Worm (Caenorhabditis elegans): ENCODE data around the gene ZK856.5.
A peak's percentile ranks its signal among the peaks of the same experiment; 100 is the strongest.

Gene ZK856.5

ce11 chrV:10212027-10212426, 22.1 kb upstream of the ZK856.5 start, which contains the start of gene zhit-3:
Gene zhit-3, minus strand, starts transcription at chrV:10212127.
- TF ChIP-seq ceh-14 (tag; optimal IDR thresholded peaks at IDR 0.05) (no peak), madf-2 (tag; optimal IDR thresholded peaks at IDR 0.05) (no peak), ceh-31 (tag; optimal IDR thresholded peaks at IDR 0.05) (no peak), pax-1 (tag; optimal IDR thresholded peaks at IDR 0.05) (no peak), odd-2 (tag; optimal IDR thresholded peaks at IDR 0.05) (no peak), dve-1 (tag; optimal IDR thresholded peaks at IDR 0.05) (no peak)

- TF ChIP-seq nhr-232 (tag; optimal IDR thresholded peaks at IDR 0.05) (no peak), ttx-3 (tag; optimal IDR thresholded peaks at IDR 0.05) (no peak), hlh-8 (tag; optimal IDR thresholded peaks at IDR 0.05) (no peak), hlh-30 (tag; optimal IDR thresholded peaks at IDR 0.05; ENCODE audit: insufficient read depth) (no peak), ceh-24 (tag; optimal IDR thresholded peaks at IDR 0.05) (no peak), ceh-22 (tag; optimal IDR thresholded peaks at IDR 0.05) (no peak), dve-1 (tag; optimal IDR thresholded peaks at IDR 0.05) (no peak), che-1 (tag; optimal IDR thresholded peaks at IDR 0.05) (no peak), ceh-45 (GFP tag; IDR thresholded peaks at IDR 0.05) (no peak), dmd-4 (tag; optimal IDR thresholded peaks at IDR 0.05; ENCODE audit: borderline replicate concordance) (no peak), elt-4 (tag; optimal IDR thresholded peaks at IDR 0.05) (no peak), pha-4 (tag; optimal IDR thresholded peaks at IDR 0.05) (no peak)
Observed at ce11 chrV:10210244-10210643, 20.3 kb upstream of the ZK856.5 start, which contains the start of gene tftc-3. Gene tftc-3, minus strand, starts transcription at chrV:10210344.

ce11 chrV:10206502-10206901, 16.6 kb upstream of the ZK856.5 start, which contains the start of gene rpc-25:
Gene rpc-25, minus strand, starts transcription at chrV:10206602.
- TF ChIP-seq pag-3 (tag; optimal IDR thresholded peaks at IDR 0.05; ENCODE audit: borderline replicate concordance): no peak
- no peak for TF ChIP-seq pax-1 (tag; optimal IDR thresholded peaks at IDR 0.05)
- no peak for TF ChIP-seq ztf-16 (tag; optimal IDR thresholded peaks at IDR 0.05)
- no peak for TF ChIP-seq ref-2 (tag; optimal IDR thresholded peaks at IDR 0.05)
- no peak for TF ChIP-seq odd-2 (tag; optimal IDR thresholded peaks at IDR 0.05)
- TF ChIP-seq ceh-30 (tag; optimal IDR thresholded peaks at IDR 0.05): no peak
- TF ChIP-seq hlh-15 (tag; optimal IDR thresholded peaks at IDR 0.05): no peak
- no peak for TF ChIP-seq unc-3 (GFP tag; conservative IDR thresholded peaks at IDR 0.05)
- no peak for TF ChIP-seq unc-3 (tag; optimal IDR thresholded peaks at IDR 0.05)

DNA sequence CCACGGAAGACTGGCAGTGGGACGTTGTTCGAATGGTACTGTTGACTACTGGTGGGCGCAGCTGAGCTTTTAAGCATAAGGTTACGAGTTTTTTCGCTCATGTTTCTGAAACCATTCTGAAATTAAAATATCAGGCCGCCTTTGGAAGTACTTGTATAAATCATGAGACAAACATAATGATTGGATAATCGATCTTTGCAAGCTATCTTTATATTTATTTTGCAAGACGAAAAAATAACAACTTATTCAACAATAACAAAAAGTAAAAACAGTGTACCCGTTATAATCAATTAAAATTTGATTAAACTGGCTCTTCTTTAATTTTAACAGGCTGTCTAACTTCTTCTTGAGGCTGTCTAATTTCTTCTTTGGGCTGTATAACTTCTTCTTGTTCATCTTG, 15.6 kb upstream of the ZK856.5 start, which contains the start of gene ZK856.16:
Gene ZK856.16, minus strand, starts transcription at position 101 of the 400 bp plus-strand sequence.
- TF ChIP-seq F13H6.1 (tag; optimal IDR thresholded peaks at IDR 0.05) (no peak), ceh-48 (tag; optimal IDR thresholded peaks at IDR 0.05) (no peak)

ce11 chrV:10204863-10205338, 15.0 kb upstream of the ZK856.5 start, which contains the start of the genes ZK856.19 and ZK856.11:
Gene ZK856.19, minus strand, starts transcription at chrV:10204913.
Gene ZK856.11, minus strand, starts transcription at chrV:10204938.
- TF ChIP-seq fkh-6 (tag; optimal IDR thresholded peaks at IDR 0.05): no peak
- TF ChIP-seq ceh-45 (GFP tag; IDR thresholded peaks at IDR 0.05): no peak
- peak; percentile 21 for TF ChIP-seq nfya-1 (tag; optimal IDR thresholded peaks at IDR 0.05)
- TF ChIP-seq unc-42 (tag; optimal IDR thresholded peaks at IDR 0.05): peak; percentile 20

DNA sequence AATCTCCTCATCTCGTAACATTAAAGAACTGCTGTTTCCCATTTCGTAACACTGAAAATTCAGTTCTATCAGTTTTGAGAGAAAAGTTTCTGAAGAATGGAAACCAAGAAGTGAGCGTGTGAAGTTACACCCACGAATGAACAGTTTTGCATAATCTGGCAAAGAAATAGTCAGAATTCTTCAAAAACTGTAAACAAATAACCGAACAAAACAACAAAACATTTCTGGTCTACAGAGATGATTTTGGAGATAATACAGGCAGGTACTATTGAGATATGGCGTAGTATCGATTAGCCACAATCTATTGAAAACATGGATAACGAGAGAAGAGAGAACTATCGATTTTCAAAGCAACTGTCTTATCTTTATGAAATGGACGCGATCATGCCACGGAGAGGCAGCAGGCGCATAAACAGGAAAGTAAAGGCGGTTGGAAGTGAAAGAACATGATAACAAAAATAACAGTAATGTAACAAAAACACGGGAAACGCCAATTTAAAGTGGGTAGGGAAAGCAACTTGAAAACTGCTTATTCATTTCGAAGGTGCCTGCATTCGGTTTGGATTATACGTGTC, 13.6 kb upstream of the ZK856.5 start, which contains the start of gene chpf-1:
Gene chpf-1, minus strand, starts transcription at position 51 of the 575 bp plus-strand sequence.
- TF ChIP-seq ets-4 (tag; optimal IDR thresholded peaks at IDR 0.05) (no peak), elt-2 (tag; optimal IDR thresholded peaks at IDR 0.05) (peak; percentile 41), ceh-18 (tag; optimal IDR thresholded peaks at IDR 0.05) (no peak)

Data from whole organism, late embryonic.